Comparison of ENCODE assay signal across 1 worm cellular context in genomic region chrIV:11871083-11871482, ce11.
TF ChIP-seq lines count a peak whose summit lies in the region.

No protein-coding gene starts in this region.

TF ChIP-seq in whole organism, L4 larva, 104 proteins besides CTCF, POLR2A, EP300 and RAD21 (continued from another document):
- TF ChIP-seq tag-97 (GFP tag; IDR thresholded peaks at IDR 0.05; lab: Robert Waterston, UW) (no peak), ceh-44 (GFP tag; IDR thresholded peaks at IDR 0.05; lab: Robert Waterston, UW) (no peak), aha-1 (tag; lab: Kevin White, UChicago) (peak; percentile 53), mxl-2 (GFP tag; conservative IDR thresholded peaks at IDR 0.05; lab: Robert Waterston, UW) (no peak), unc-130 (GFP tag; optimal IDR thresholded peaks at IDR 0.05; lab: Kevin White, UChicago) (no peak), ama-1 (optimal IDR thresholded peaks at IDR 0.05; lab: Kevin White, UChicago) (no peak), nhr-25 (tag; optimal IDR thresholded peaks at IDR 0.05; lab: Kevin White, UChicago; ENCODE audit: borderline replicate concordance, insufficient read depth) (no peak), pha-4 (GFP tag; IDR thresholded peaks at IDR 0.05; lab: Robert Waterston, UW) (no peak), pha-4 (tag; optimal IDR thresholded peaks at IDR 0.05; lab: Kevin White, UChicago) (no peak), mdl-1 (tag; optimal IDR thresholded peaks at IDR 0.05; lab: Kevin White, UChicago) (peak in 1 of 2 experiments; percentile 14), jun-1 (tag; optimal IDR thresholded peaks at IDR 0.05; lab: Kevin White, UChicago) (no peak)
